Fruit fly (Drosophila melanogaster) whole organism, adult: ENCODE data around the gene Pde1c.

ENCODE experiments used
- CG11617 ChIP-seq: fragments of 200-800 bp; sonication (Bioruptor generic); optimal IDR thresholded peaks from 2 replicates; lab custom pipeline; 2017; ENCODE audit warnings: mild to moderate bottlenecking, missing biosample characterization, missing genetic modification reagents, missing genetic modification characterization
- CG12768 ChIP-seq: fragments of 200-800 bp; sonication (Bioruptor generic); optimal IDR thresholded peaks from 2 replicates; lab custom pipeline; 2017; ENCODE audit warnings: missing biosample characterization, missing genetic modification characterization, mild to moderate bottlenecking, moderate library complexity, missing genetic modification reagents
- CG14711 ChIP-seq: fragments of 200-800 bp; sonication (Bioruptor generic); optimal IDR thresholded peaks from 2 replicates; lab custom pipeline; 2018; ENCODE audit warnings: missing biosample characterization, mild to moderate bottlenecking, missing genetic modification characterization, moderate library complexity
- CG1620 ChIP-seq: fragments of 200-800 bp; sonication (Bioruptor generic); optimal IDR thresholded peaks from 2 replicates; lab custom pipeline; 2016; ENCODE audit warnings: missing biosample characterization, missing genetic modification characterization
- CG33017 ChIP-seq: fragments of 200-800 bp; sonication (Bioruptor generic); optimal IDR thresholded peaks from 2 replicates; lab custom pipeline; 2018; ENCODE audit warnings: missing biosample characterization, mild to moderate bottlenecking, missing genetic modification characterization, moderate library complexity
- CG7045 ChIP-seq: fragments of 200-800 bp; sonication (Bioruptor generic); optimal IDR thresholded peaks from 2 replicates; lab custom pipeline; 2017; ENCODE audit warnings: missing biosample characterization, mild to moderate bottlenecking, missing genetic modification characterization
- Clk ChIP-seq: fragments of 200-800 bp; sonication (Bioruptor generic); optimal IDR thresholded peaks from 2 replicates; lab custom pipeline; 2017; ENCODE audit warnings: missing biosample characterization, missing genetic modification characterization
- Hr96 ChIP-seq: fragments of 200-800 bp; sonication (Bioruptor generic); optimal IDR thresholded peaks from 2 replicates; lab custom pipeline; 2016; ENCODE audit warnings: missing biosample characterization, missing genetic modification characterization
- cnc ChIP-seq, 2 experiments: fragments of >200 bp; optimal IDR thresholded peaks; 2 replicates each; lab custom pipeline; 2017
- kay ChIP-seq: fragments of 200-800 bp; sonication (Bioruptor generic); peaks from one replicate; lab custom pipeline; 2016; ENCODE audit warnings: missing biosample characterization, missing genetic modification characterization, borderline replicate concordance

- no peak for TF ChIP-seq cnc (optimal IDR thresholded peaks at IDR 0.05; lab: Kevin White, UChicago)
- no peak for TF ChIP-seq CG14711
- TF ChIP-seq CG1620 (GFP tag; lab: Kevin White, UChicago), result no peak
- no peak for TF ChIP-seq Clk (GFP tag; lab: Kevin White, UChicago)
- TF ChIP-seq kay (GFP tag; lab: Kevin White, UChicago), result no peak
- no peak for TF ChIP-seq CG12768 (GFP tag; lab: Kevin White, UChicago)
- TF ChIP-seq CG7045, result no peak
- no peak for TF ChIP-seq CG33017 (tag; lab: Kevin White, UChicago)
- TF ChIP-seq Hr96 (GFP tag; lab: Kevin White, UChicago), result no peak
- TF ChIP-seq CG11617 (GFP tag; lab: Kevin White, UChicago), result no peak
Measured at dm6 chr2L:11853130-11853529, 75.2 kb downstream of the Pde1c start, which contains the start of gene CG42751.
